Fruit fly (Drosophila melanogaster) whole organism, prepupa: ENCODE measurements around the gene CG4161.
A peak's percentile ranks its signal among the peaks of the same experiment; 100 is the strongest.

ENCODE experiments used
- Blimp-1 ChIP-seq: fragments of 200-800 bp; sonication (Bioruptor generic); optimal IDR thresholded peaks from 3 replicates; lab custom pipeline; 2017; ENCODE audit warnings: missing biosample characterization, missing genetic modification characterization, mild to moderate bottlenecking, moderate library complexity, missing genetic modification reagents
- CG10631 ChIP-seq: fragments of 200-800 bp; sonication (Bioruptor generic); optimal IDR thresholded peaks from 2 replicates; lab custom pipeline; 2016; ENCODE audit warnings: missing biosample characterization, missing genetic modification characterization
- CG10669 ChIP-seq: fragments of 200-800 bp; sonication (Bioruptor generic); optimal IDR thresholded peaks from 3 replicates; lab custom pipeline; 2018; ENCODE audit warnings: missing biosample characterization, mild to moderate bottlenecking, missing genetic modification characterization, moderate library complexity
- CG11762 ChIP-seq: fragments of 200-800 bp; sonication (Bioruptor generic); optimal IDR thresholded peaks from 3 replicates; lab custom pipeline; 2016; ENCODE audit warnings: missing biosample characterization, missing genetic modification characterization; ENCODE audit not compliant: insufficient read depth
- CG11902 ChIP-seq: fragments of 200-800 bp; sonication (Bioruptor generic); optimal IDR thresholded peaks from 3 replicates; lab custom pipeline; 2016; ENCODE audit warnings: missing biosample characterization, missing genetic modification characterization
- CG15336 ChIP-seq: fragments of 200-800 bp; sonication (Bioruptor generic); IDR thresholded peaks from 2 replicates; pipeline ENCODE4 v1.3.6; 2022; ENCODE audit warnings: missing biosample characterization, missing genetic modification characterization
- CG16779 ChIP-seq: fragments of 200-800 bp; sonication (Bioruptor generic); optimal IDR thresholded peaks from 3 replicates; lab custom pipeline; 2017; ENCODE audit warnings: missing biosample characterization, mild to moderate bottlenecking, missing genetic modification characterization
- CG31627 ChIP-seq: fragments of 200-800 bp; sonication (Bioruptor generic); optimal IDR thresholded peaks from 3 replicates; lab custom pipeline; 2016; ENCODE audit warnings: missing biosample characterization, missing genetic modification characterization
- CG32006 ChIP-seq: fragments of 200-800 bp; sonication (Bioruptor generic); optimal IDR thresholded peaks from 3 replicates; lab custom pipeline; 2017; ENCODE audit warnings: missing biosample characterization, mild to moderate bottlenecking, missing genetic modification characterization
- CG34406 ChIP-seq: fragments of 200-800 bp; sonication (Bioruptor generic); optimal IDR thresholded peaks from 3 replicates; lab custom pipeline; 2016; ENCODE audit warnings: missing biosample characterization, missing genetic modification characterization
- CG3919 ChIP-seq: fragments of 200-800 bp; sonication (Bioruptor generic); optimal IDR thresholded peaks from 3 replicates; lab custom pipeline; 2016; ENCODE audit warnings: missing biosample characterization, missing genetic modification characterization
- CG6276 ChIP-seq: fragments of 200-800 bp; sonication (Bioruptor generic); optimal IDR thresholded peaks from 2 replicates; lab custom pipeline; 2017; ENCODE audit warnings: missing biosample characterization, mild to moderate bottlenecking, missing genetic modification characterization
- CG6792 ChIP-seq: fragments of 200-800 bp; sonication (Bioruptor generic); optimal IDR thresholded peaks from 3 replicates; lab custom pipeline; 2016; ENCODE audit warnings: missing biosample characterization, missing genetic modification characterization
- CG6808 ChIP-seq: fragments of 200-800 bp; sonication (Bioruptor generic); optimal IDR thresholded peaks from 3 replicates; lab custom pipeline; 2017; ENCODE audit warnings: missing biosample characterization, missing genetic modification characterization, mild to moderate bottlenecking, moderate library complexity, missing genetic modification reagents
- CG7368 ChIP-seq: fragments of 200-800 bp; sonication (Bioruptor generic); optimal IDR thresholded peaks from 3 replicates; lab custom pipeline; 2016; ENCODE audit warnings: missing biosample characterization, missing genetic modification characterization
- CG8119 ChIP-seq: fragments of 200-800 bp; sonication (Bioruptor generic); IDR thresholded peaks from 3 replicates; pipeline ENCODE4 v1.3.6; 2022; ENCODE audit warnings: missing biosample characterization, missing genetic modification characterization
- CG8319 ChIP-seq: fragments of 200-800 bp; sonication (Bioruptor generic); optimal IDR thresholded peaks from 3 replicates; lab custom pipeline; 2016; ENCODE audit warnings: missing biosample characterization, missing genetic modification characterization
- CG8632 ChIP-seq: fragments of 200-800 bp; sonication (Bioruptor generic); optimal IDR thresholded peaks from 3 replicates; lab custom pipeline; 2016; ENCODE audit warnings: missing biosample characterization, missing genetic modification characterization
- Eip75B ChIP-seq: fragments of 200-800 bp; sonication (Bioruptor generic); optimal IDR thresholded peaks from 3 replicates; lab custom pipeline; 2016; ENCODE audit warnings: missing biosample characterization, missing genetic modification characterization
- Eip78C ChIP-seq: fragments of 200-800 bp; sonication (Bioruptor generic); peaks from one replicate; lab custom pipeline; 2016; ENCODE audit warnings: missing biosample characterization, missing genetic modification characterization
- Ets21C ChIP-seq: fragments of 200-800 bp; sonication (Bioruptor generic); optimal IDR thresholded peaks from 3 replicates; lab custom pipeline; 2016; ENCODE audit warnings: missing biosample characterization, missing genetic modification characterization
- Ets96B ChIP-seq: fragments of 200-800 bp; optimal IDR thresholded peaks from 2 replicates; lab custom pipeline; 2019; ENCODE audit warnings: missing biosample characterization, mild to moderate bottlenecking, missing genetic modification characterization, moderate library complexity
- Gug ChIP-seq: fragments of 200-800 bp; sonication (Bioruptor generic); IDR thresholded peaks from 2 replicates; pipeline ENCODE4 v1.3.6; 2022; ENCODE audit warnings: missing biosample characterization, missing genetic modification characterization
- Hr38 ChIP-seq: sonication (Bioruptor generic); optimal IDR thresholded peaks from 2 replicates; lab custom pipeline; 2016; ENCODE audit warnings: missing biosample characterization, missing genetic modification characterization
- Hr39 ChIP-seq: fragments of 200-800 bp; sonication (Bioruptor generic); optimal IDR thresholded peaks from 2 replicates; lab custom pipeline; 2016; ENCODE audit warnings: missing biosample characterization, missing genetic modification characterization
- Hr4 ChIP-seq: fragments of 200-800 bp; sonication (Bioruptor generic); optimal IDR thresholded peaks from 3 replicates; lab custom pipeline; 2016; ENCODE audit warnings: missing biosample characterization, missing genetic modification characterization
- Lpt ChIP-seq: fragments of 200-800 bp; sonication (Bioruptor generic); optimal IDR thresholded peaks from 3 replicates; lab custom pipeline; 2016; ENCODE audit warnings: missing biosample characterization, missing genetic modification characterization
- Met ChIP-seq: fragments of 200-800 bp; sonication (Bioruptor generic); optimal IDR thresholded peaks from 3 replicates; lab custom pipeline; 2016; ENCODE audit warnings: missing biosample characterization, missing genetic modification characterization
- OdsH ChIP-seq: fragments of 200-800 bp; sonication (Bioruptor generic); optimal IDR thresholded peaks from 3 replicates; lab custom pipeline; 2016; ENCODE audit warnings: missing biosample characterization, missing genetic modification characterization
- Sox14 ChIP-seq: fragments of 200-800 bp; sonication (Bioruptor generic); optimal IDR thresholded peaks from 3 replicates; lab custom pipeline; 2016; ENCODE audit warnings: missing biosample characterization, missing genetic modification characterization
- Sox15 ChIP-seq: fragments of 200-800 bp; sonication (Bioruptor generic); optimal IDR thresholded peaks from 3 replicates; lab custom pipeline; 2016; ENCODE audit warnings: missing biosample characterization, missing genetic modification characterization
- achi ChIP-seq: fragments of 200-800 bp; sonication (Bioruptor generic); optimal IDR thresholded peaks from 3 replicates; lab custom pipeline; 2016; ENCODE audit warnings: missing biosample characterization, missing genetic modification characterization
- acj6 ChIP-seq: fragments of 200-800 bp; sonication (Bioruptor generic); optimal IDR thresholded peaks from 3 replicates; lab custom pipeline; 2016; ENCODE audit warnings: missing biosample characterization, missing genetic modification characterization
- cyc ChIP-seq: fragments of 200-800 bp; sonication (Bioruptor generic); optimal IDR thresholded peaks from 3 replicates; lab custom pipeline; 2016; ENCODE audit warnings: missing biosample characterization, missing genetic modification characterization
- dac ChIP-seq: fragments of 200-800 bp; sonication (Bioruptor generic); optimal IDR thresholded peaks from 2 replicates; lab custom pipeline; 2017; ENCODE audit warnings: missing biosample characterization, mild to moderate bottlenecking, missing genetic modification characterization
- dsx ChIP-seq: fragments of 200-800 bp; optimal IDR thresholded peaks from 3 replicates; lab custom pipeline; 2019; ENCODE audit warnings: missing biosample characterization, mild to moderate bottlenecking, missing genetic modification characterization, moderate library complexity; ENCODE audit not compliant: poor library complexity, severe bottlenecking
- eg ChIP-seq: fragments of 200-800 bp; sonication (Bioruptor generic); IDR thresholded peaks from 3 replicates; pipeline ENCODE4 v1.3.6; 2022; ENCODE audit warnings: missing biosample characterization, missing genetic modification characterization
- esn ChIP-seq: fragments of 200-800 bp; sonication (Bioruptor generic); optimal IDR thresholded peaks from 2 replicates; lab custom pipeline; 2016; ENCODE audit warnings: missing biosample characterization, mild to moderate bottlenecking, missing genetic modification characterization, moderate library complexity
- fd85E ChIP-seq: fragments of 200-800 bp; sonication (Bioruptor generic); optimal IDR thresholded peaks from 3 replicates; lab custom pipeline; 2016; ENCODE audit warnings: missing biosample characterization, missing genetic modification characterization
- fkh ChIP-seq: fragments of 200-800 bp; sonication (Bioruptor generic); optimal IDR thresholded peaks from 3 replicates; lab custom pipeline; 2017; ENCODE audit warnings: missing biosample characterization, mild to moderate bottlenecking, missing genetic modification characterization, moderate library complexity
- lz ChIP-seq: fragments of 200-800 bp; sonication (Bioruptor generic); optimal IDR thresholded peaks from 3 replicates; lab custom pipeline; 2016; ENCODE audit warnings: missing biosample characterization, missing genetic modification characterization
- net ChIP-seq: fragments of 200-800 bp; sonication (Bioruptor generic); optimal IDR thresholded peaks from 3 replicates; lab custom pipeline; 2016; ENCODE audit warnings: missing biosample characterization, missing genetic modification characterization
- pdm3 ChIP-seq: fragments of 200-800 bp; sonication (Bioruptor generic); optimal IDR thresholded peaks from 3 replicates; lab custom pipeline; 2016; ENCODE audit warnings: missing biosample characterization, missing genetic modification characterization
- salr ChIP-seq, 2 experiments: fragments of 200-800 bp; sonication (Bioruptor generic); optimal IDR thresholded peaks; 3 replicates each; lab custom pipeline; 2016 to 2018; ENCODE audit warnings: missing biosample characterization in 2 of 2, missing genetic modification characterization in 2 of 2, mild to moderate bottlenecking in 1 of 2
- spab ChIP-seq: fragments of 200-800 bp; sonication (Bioruptor generic); optimal IDR thresholded peaks from 2 replicates; lab custom pipeline; 2017; ENCODE audit warnings: missing biosample characterization, mild to moderate bottlenecking, missing genetic modification characterization, missing genetic modification reagents
- ss ChIP-seq, 2 experiments: fragments of 200-800 bp; sonication (Bioruptor generic); optimal IDR thresholded peaks; 2 replicates in 1 of 2; 3 replicates in 1 of 2; lab custom pipeline; 2017 to 2018; ENCODE audit warnings: mild to moderate bottlenecking in 2 of 2, missing biosample characterization in 2 of 2, missing genetic modification characterization in 2 of 2, moderate library complexity in 1 of 2
- svp ChIP-seq: fragments of 200-800 bp; sonication (Bioruptor generic); peaks from one replicate; lab custom pipeline; 2016; ENCODE audit warnings: missing biosample characterization, missing genetic modification characterization
- topi ChIP-seq: fragments of 200-800 bp; sonication (Bioruptor generic); optimal IDR thresholded peaks from 3 replicates; lab custom pipeline; 2016; ENCODE audit warnings: missing biosample characterization, missing genetic modification characterization
- vri ChIP-seq: fragments of 200-800 bp; sonication (Bioruptor generic); optimal IDR thresholded peaks from 3 replicates; lab custom pipeline; 2016; ENCODE audit warnings: missing biosample characterization, mild to moderate bottlenecking, missing genetic modification characterization

The CG4161 gene

dm6 chr2L:15433009-15433408 is at the start of gene CG4161:
CG4161 (plus strand) TSS chr2L:15433309.
- TF ChIP-seq salr (GFP tag; optimal IDR thresholded peaks at IDR 0.05; lab: Kevin White, UChicago) (no peak), CG10631 (GFP tag; lab: Kevin White, UChicago) (no peak), CG32006 (GFP tag; lab: Kevin White, UChicago) (no peak), CG15336 (GFP tag; lab: Robert Waterston, UW) (no peak)

dm6 chr2L:15385340-15385739 is 47.8 kb upstream of the CG4161 start:
- TF ChIP-seq Sox14 (GFP tag; lab: Kevin White, UChicago) = no peak
- peak; percentile 86 for TF ChIP-seq Ets96B (tag; lab: Kevin White, UChicago)
- peak; percentile 37 for TF ChIP-seq Met
- no peak for TF ChIP-seq Hr38 (GFP tag; lab: Kevin White, UChicago)
- TF ChIP-seq CG11762 = peak; percentile 29
- TF ChIP-seq svp = peak; percentile 69
- TF ChIP-seq topi (GFP tag; lab: Kevin White, UChicago) = peak; percentile 38
- TF ChIP-seq Ets21C (GFP tag; lab: Kevin White, UChicago) = no peak
- TF ChIP-seq acj6 (GFP tag; lab: Kevin White, UChicago) = peak; percentile 64
- no peak for TF ChIP-seq Hr39 (GFP tag; lab: Kevin White, UChicago)
- no peak for TF ChIP-seq fkh (GFP tag; lab: Kevin White, UChicago)
- TF ChIP-seq CG11902 = peak; percentile 15
- TF ChIP-seq Hr4 (GFP tag; lab: Kevin White, UChicago) = no peak
- TF ChIP-seq spab (GFP tag; lab: Kevin White, UChicago) = peak; percentile 76
- no peak for TF ChIP-seq dac (GFP tag; lab: Kevin White, UChicago)
- TF ChIP-seq OdsH (GFP tag; lab: Kevin White, UChicago) = peak; percentile 58
- no peak for TF ChIP-seq CG7368 (GFP tag; lab: Kevin White, UChicago)
- TF ChIP-seq eg (GFP tag; lab: Robert Waterston, UW) = no peak
- TF ChIP-seq dsx (GFP tag; lab: Kevin White, UChicago) = peak; percentile 52
- TF ChIP-seq pdm3 (GFP tag; lab: Kevin White, UChicago) = peak; percentile 33
- peak; percentile 60 for TF ChIP-seq CG3919 (GFP tag; lab: Kevin White, UChicago)
- TF ChIP-seq Sox15 (GFP tag; lab: Kevin White, UChicago) = no peak
- no peak for TF ChIP-seq CG6276
- TF ChIP-seq CG10631 (GFP tag; lab: Kevin White, UChicago) = peak; percentile 71
- TF ChIP-seq Eip75B (GFP tag; lab: Kevin White, UChicago) = peak; percentile 81
- peak; percentile 76 for TF ChIP-seq esn (GFP tag; lab: Kevin White, UChicago)
- TF ChIP-seq achi (GFP tag; lab: Kevin White, UChicago) = peak; percentile 54
- peak; percentile 16 for TF ChIP-seq CG32006 (GFP tag; lab: Kevin White, UChicago)
- TF ChIP-seq vri = no peak
- no peak for TF ChIP-seq Gug (GFP tag; lab: Robert Waterston, UW)
- no peak for TF ChIP-seq CG15336 (GFP tag; lab: Robert Waterston, UW)
- no peak for TF ChIP-seq Lpt (GFP tag; lab: Kevin White, UChicago)
- TF ChIP-seq Blimp-1 (GFP tag; lab: Kevin White, UChicago) = peak; percentile 22
- TF ChIP-seq CG8319 (GFP tag; lab: Kevin White, UChicago) = no peak
- peak; percentile 27 for TF ChIP-seq lz (GFP tag; lab: Kevin White, UChicago)
- TF ChIP-seq Eip78C (GFP tag; lab: Kevin White, UChicago) = peak; percentile 90
- TF ChIP-seq ss (GFP tag; optimal IDR thresholded peaks at IDR 0.05; lab: Kevin White, UChicago) = peak; percentile 76 to 82
- TF ChIP-seq CG8632 (GFP tag; lab: Kevin White, UChicago) = peak; percentile 61
- peak; percentile 34 for TF ChIP-seq cyc (GFP tag; lab: Kevin White, UChicago)
- TF ChIP-seq net = peak; percentile 30
- peak; percentile 62 for TF ChIP-seq CG10669 (GFP tag; lab: Kevin White, UChicago)
- peak; percentile 7 for TF ChIP-seq CG31627 (GFP tag; lab: Kevin White, UChicago)
- peak in 1 of 2 experiments; percentile 59 for TF ChIP-seq salr (GFP tag; optimal IDR thresholded peaks at IDR 0.05; lab: Kevin White, UChicago)
- TF ChIP-seq CG16779 (tag; lab: Kevin White, UChicago) = no peak
- TF ChIP-seq CG6808 (GFP tag; lab: Kevin White, UChicago) = peak; percentile 82
- no peak for TF ChIP-seq fd85E
- peak; percentile 53 for TF ChIP-seq CG6792 (GFP tag; lab: Kevin White, UChicago)
- TF ChIP-seq CG34406 = peak; percentile 68
- TF ChIP-seq CG8119 (GFP tag; lab: Robert Waterston, UW) = 0 out of 3 replicates have a peak, but pooled peaks have one; percentile 16
